Fruit fly (Drosophila melanogaster): ENCODE data around the gene CG17271.

The CG17271 gene

dm6 chr3R:20837242-20837664 is 15.6 kb upstream of the CG17271 start (continued):
- TF ChIP-seq Vsx1 (GFP tag; optimal IDR thresholded peaks at IDR 0.05): no peak
- TF ChIP-seq Rx (GFP tag; IDR thresholded peaks at IDR 0.05): no peak
- TF ChIP-seq bsh (GFP tag; optimal IDR thresholded peaks at IDR 0.05): no peak
- no peak for TF ChIP-seq Fer1 (GFP tag; optimal IDR thresholded peaks at IDR 0.05)
- no peak for TF ChIP-seq vfl (GFP tag; optimal IDR thresholded peaks at IDR 0.05)
- no peak for TF ChIP-seq danr (GFP tag; IDR thresholded peaks at IDR 0.05)
- TF ChIP-seq CG16863 (GFP tag; optimal IDR thresholded peaks at IDR 0.05): no peak
- TF ChIP-seq CG15479 (GFP tag; optimal IDR thresholded peaks at IDR 0.05): no peak
- TF ChIP-seq CG5180 (GFP tag; optimal IDR thresholded peaks at IDR 0.05): no peak
- no peak for TF ChIP-seq MBD-R2 (GFP tag; IDR thresholded peaks at IDR 0.05)
- no peak for TF ChIP-seq Usf (GFP tag; optimal IDR thresholded peaks at IDR 0.05)
- TF ChIP-seq az2 (GFP tag; optimal IDR thresholded peaks at IDR 0.05): no peak
- TF ChIP-seq mam (GFP tag; optimal IDR thresholded peaks at IDR 0.05): no peak
- TF ChIP-seq B-H2 (GFP tag; optimal IDR thresholded peaks at IDR 0.05): no peak
- TF ChIP-seq CG11723 (GFP tag; optimal IDR thresholded peaks at IDR 0.05): no peak
- TF ChIP-seq fd96Cb (tag; optimal IDR thresholded peaks at IDR 0.05): no peak
- peak; percentile 82 for TF ChIP-seq CG13894 (tag; optimal IDR thresholded peaks at IDR 0.05)
- TF ChIP-seq hth (optimal IDR thresholded peaks at IDR 0.05): no peak
- no peak for TF ChIP-seq CG4854 (GFP tag; optimal IDR thresholded peaks at IDR 0.05)
- no peak for TF ChIP-seq dimm (GFP tag; IDR thresholded peaks at IDR 0.05)
- no peak for TF ChIP-seq CG13775 (GFP tag; optimal IDR thresholded peaks at IDR 0.05)
- TF ChIP-seq Scr (GFP tag; IDR thresholded peaks at IDR 0.05; ENCODE audit: partially characterized antibody): no peak
- TF ChIP-seq pan (optimal IDR thresholded peaks at IDR 0.05): no peak
- peak in 1 of 2 experiments; percentile 12 for TF ChIP-seq pan (GFP tag; optimal IDR thresholded peaks at IDR 0.05 in 1 of 2, IDR thresholded peaks at IDR 0.05 in 1 of 2)
- TF ChIP-seq zf30C (GFP tag; optimal IDR thresholded peaks at IDR 0.05): no peak
- TF ChIP-seq CG4404 (GFP tag; IDR thresholded peaks at IDR 0.05): no peak
- no peak for TF ChIP-seq stc (GFP tag; IDR thresholded peaks at IDR 0.05)
- no peak for TF ChIP-seq CG33557 (GFP tag; optimal IDR thresholded peaks at IDR 0.05)
- TF ChIP-seq CG12071 (GFP tag; optimal IDR thresholded peaks at IDR 0.05): peak; percentile 24
- TF ChIP-seq esg (GFP tag; conservative IDR thresholded peaks at IDR 0.05): no peak
- no peak for TF ChIP-seq grn (GFP tag; optimal IDR thresholded peaks at IDR 0.05)
- TF ChIP-seq Jarid2 (GFP tag; optimal IDR thresholded peaks at IDR 0.05): no peak
- no peak for TF ChIP-seq slou (GFP tag; optimal IDR thresholded peaks at IDR 0.05)
- TF ChIP-seq fd64A (GFP tag; optimal IDR thresholded peaks at IDR 0.05): no peak
- TF ChIP-seq Med (GFP tag): peak; percentile 61
- no peak for TF ChIP-seq Optix (GFP tag; IDR thresholded peaks at IDR 0.05)
- TF ChIP-seq ttk (GFP tag; IDR thresholded peaks at IDR 0.05): no peak
- TF ChIP-seq Hr78 (GFP tag; optimal IDR thresholded peaks at IDR 0.05): no peak
- TF ChIP-seq p53 (GFP tag; optimal IDR thresholded peaks at IDR 0.05): no peak
- no peak for TF ChIP-seq lov (optimal IDR thresholded peaks at IDR 0.05)
- TF ChIP-seq lov (GFP tag; IDR thresholded peaks at IDR 0.05): no peak
- TF ChIP-seq CG2202 (tag; optimal IDR thresholded peaks at IDR 0.05): no peak
- peak; percentile 71 for TF ChIP-seq CG10366 (GFP tag; IDR thresholded peaks at IDR 0.05)
- no peak for TF ChIP-seq jumu (GFP tag; optimal IDR thresholded peaks at IDR 0.05)
- peak; percentile 78 for TF ChIP-seq GATAe (GFP tag; conservative IDR thresholded peaks at IDR 0.05)
- peak; percentile 13 for TF ChIP-seq CG31365 (tag; optimal IDR thresholded peaks at IDR 0.05)
- no peak for TF ChIP-seq CG7839 (tag; optimal IDR thresholded peaks at IDR 0.05)
- no peak for TF ChIP-seq CG17802 (tag; optimal IDR thresholded peaks at IDR 0.05)
- TF ChIP-seq Spps (tag; optimal IDR thresholded peaks at IDR 0.05): no peak
- TF ChIP-seq CG10654 (GFP tag; optimal IDR thresholded peaks at IDR 0.05): no peak
- no peak for TF ChIP-seq ato (GFP tag; IDR thresholded peaks at IDR 0.05; ENCODE audit: partially characterized antibody)
- TF ChIP-seq CG10267 (tag; optimal IDR thresholded peaks at IDR 0.05): no peak
